Worm (Caenorhabditis elegans): ENCODE results near the gene cut-4.

The cut-4 gene

DNA sequence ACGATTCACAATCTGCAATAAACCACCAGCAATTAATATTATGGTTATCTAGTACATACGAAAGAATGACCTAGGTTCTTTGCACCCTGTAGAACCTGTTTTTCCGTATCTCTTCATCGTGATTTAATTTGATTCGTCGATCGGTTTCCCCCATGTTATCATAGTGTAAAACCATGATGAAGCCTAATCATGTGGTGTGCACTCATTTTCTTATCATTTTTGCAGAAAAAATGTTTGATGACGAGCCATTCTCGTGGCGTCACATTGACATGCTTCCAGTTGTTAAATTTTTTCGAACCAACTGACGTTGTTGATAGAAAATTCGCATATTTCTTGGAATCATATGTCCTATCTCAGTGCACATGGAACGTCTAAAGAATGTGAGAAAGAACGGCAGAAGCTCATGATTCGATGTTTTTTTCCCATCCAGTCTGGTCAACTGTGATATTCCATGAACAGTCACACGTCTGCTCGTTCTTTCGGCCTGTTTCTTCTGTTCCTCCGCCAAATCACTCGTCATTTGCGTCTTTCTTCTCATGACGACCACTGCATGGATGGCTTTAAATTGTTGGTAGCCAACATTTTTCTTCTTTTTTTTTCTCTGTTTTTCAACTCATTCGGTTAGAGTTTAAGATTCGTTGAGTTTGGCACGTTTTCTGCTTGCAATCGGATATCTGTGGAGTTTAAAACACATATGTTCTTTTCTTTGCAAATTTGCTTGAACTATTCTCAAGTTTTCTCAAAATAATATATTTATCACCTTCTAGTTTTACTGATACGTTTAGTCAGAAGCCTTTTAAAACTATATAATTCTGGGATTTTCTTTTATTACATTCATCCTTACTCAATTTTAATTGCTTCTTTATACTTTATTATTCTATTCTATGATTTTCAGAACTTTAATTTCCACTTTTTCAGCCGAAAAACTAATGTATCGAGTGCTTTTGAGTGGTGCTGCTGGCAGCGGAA is 11.7 kb downstream of the cut-4 start, which contains the start of gene ZK673.2:
ZK673.2 (plus strand) TSS at position 919 of the 969 bp plus-strand sequence.
- no peak for TF ChIP-seq nhr-76 (tag; optimal IDR thresholded peaks at IDR 0.05)
- no peak for TF ChIP-seq sem-2 (GFP tag; optimal IDR thresholded peaks at IDR 0.05)
- no peak for TF ChIP-seq elt-3 (tag; optimal IDR thresholded peaks at IDR 0.05)

DNA sequence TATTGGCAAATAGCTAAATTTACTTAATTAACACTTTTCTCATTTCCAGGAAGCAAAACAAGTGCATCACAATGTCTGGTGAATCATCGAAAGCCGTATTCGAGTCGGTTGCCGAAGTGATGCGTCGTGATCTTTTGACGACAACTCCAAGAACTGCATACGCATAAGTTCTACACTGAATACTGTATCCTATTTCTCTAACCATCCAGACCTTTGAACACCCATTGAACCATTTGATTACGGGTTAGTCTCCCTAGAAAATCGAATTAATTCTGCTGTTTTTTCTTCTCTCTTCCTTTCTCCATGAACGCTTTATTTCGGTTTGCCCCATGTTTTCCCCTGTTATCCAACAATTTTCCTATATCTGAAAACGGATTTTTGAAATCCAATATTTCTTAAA is 13.8 kb downstream of the cut-4 start, which contains the start of gene lin-56:
lin-56 (plus strand) TSS at position 301 of the 400 bp plus-strand sequence.
- TF ChIP-seq lin-32 (GFP tag; optimal IDR thresholded peaks at IDR 0.05) = no peak

DNA sequence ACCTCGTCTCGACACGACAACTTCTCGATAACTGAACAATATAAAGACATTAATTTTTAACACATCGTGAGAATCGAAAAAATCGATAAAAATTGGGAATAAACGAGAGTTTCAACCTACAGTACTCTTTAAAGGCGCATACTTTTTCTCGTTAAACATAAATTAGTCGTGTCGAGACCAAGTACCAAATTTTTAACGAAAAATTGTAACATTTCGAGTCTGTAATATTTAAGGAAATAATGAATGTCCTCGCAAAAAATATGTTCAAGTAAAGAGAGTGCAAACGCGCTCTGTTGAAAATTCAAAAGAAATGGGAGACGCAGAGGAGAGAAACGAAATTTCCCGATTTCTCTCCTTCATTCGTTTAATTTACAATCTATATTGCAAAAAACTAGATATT is 14.4 kb downstream of the cut-4 start:
- TF ChIP-seq mep-1 (tag; optimal IDR thresholded peaks at IDR 0.05) (peak; percentile 27), lsy-2 (tag; optimal IDR thresholded peaks at IDR 0.05) (no peak)

DNA sequence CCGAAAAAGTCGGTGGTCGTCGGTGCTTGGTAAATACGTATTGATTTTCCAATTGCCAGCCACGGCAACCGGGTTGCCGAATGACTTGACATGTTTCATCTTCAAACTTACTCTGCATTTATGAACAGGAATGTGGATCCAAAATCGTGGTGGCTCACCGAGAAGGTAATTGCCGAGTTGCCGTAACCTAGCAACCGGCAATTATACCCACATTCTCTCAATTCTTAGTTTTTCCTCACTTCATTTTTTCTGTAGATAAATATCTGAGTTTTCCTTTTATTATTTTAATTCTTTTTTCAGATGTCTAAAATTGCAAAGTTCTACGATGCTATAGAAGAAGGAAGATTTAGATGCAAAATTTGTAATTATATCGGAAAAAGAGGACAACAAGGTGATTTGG is 16.7 kb downstream of the cut-4 start, which contains the start of gene ZK673.4:
ZK673.4 (plus strand) TSS at position 301 of the 400 bp plus-strand sequence.
- TF ChIP-seq mep-1 (tag; optimal IDR thresholded peaks at IDR 0.05) = no peak
- no peak for TF ChIP-seq flh-1 (GFP tag; optimal IDR thresholded peaks at IDR 0.05)
- no peak for TF ChIP-seq ces-1 (GFP tag; optimal IDR thresholded peaks at IDR 0.05)
- no peak for TF ChIP-seq zip-8 (tag; optimal IDR thresholded peaks at IDR 0.05)

DNA sequence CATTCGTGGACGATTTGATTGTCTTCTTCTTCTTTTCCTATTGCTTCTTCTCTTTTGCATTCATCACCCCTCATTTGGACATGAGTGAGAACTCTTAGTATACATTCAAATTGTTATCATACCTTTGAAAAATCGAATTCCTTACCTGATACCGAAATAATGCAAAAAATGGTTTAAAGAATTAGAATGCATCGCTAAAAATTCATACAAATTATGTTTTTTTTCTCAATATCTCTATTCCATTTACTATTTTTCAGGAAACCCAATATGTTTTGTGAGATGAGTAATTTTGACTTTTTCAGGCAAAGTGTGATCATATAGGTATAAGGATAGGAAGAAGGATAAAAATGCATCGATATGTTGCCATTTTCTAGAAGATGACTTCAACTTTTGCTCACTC is 21.0 kb downstream of the cut-4 start, which contains the start of gene ZK673.11:
ZK673.11 (plus strand) TSS at position 301 of the 400 bp plus-strand sequence.
- TF ChIP-seq ztf-11 (tag; optimal IDR thresholded peaks at IDR 0.05) (no peak), mep-1 (tag; optimal IDR thresholded peaks at IDR 0.05) (no peak), lin-32 (GFP tag; optimal IDR thresholded peaks at IDR 0.05) (no peak), unc-39 (tag; optimal IDR thresholded peaks at IDR 0.05) (no peak), snpc-4 (tag; optimal IDR thresholded peaks at IDR 0.05) (no peak), hlh-1 (tag; optimal IDR thresholded peaks at IDR 0.05) (no peak), ham-2 (GFP tag; optimal IDR thresholded peaks at IDR 0.05) (no peak), unc-62 (GFP tag; optimal IDR thresholded peaks at IDR 0.05) (no peak), ceh-39 (tag; optimal IDR thresholded peaks at IDR 0.05) (no peak), M03D4.4 (tag; optimal IDR thresholded peaks at IDR 0.05) (no peak), tbx-8 (GFP tag; optimal IDR thresholded peaks at IDR 0.05) (no peak), nhr-2 (tag; optimal IDR thresholded peaks at IDR 0.05) (no peak)

DNA sequence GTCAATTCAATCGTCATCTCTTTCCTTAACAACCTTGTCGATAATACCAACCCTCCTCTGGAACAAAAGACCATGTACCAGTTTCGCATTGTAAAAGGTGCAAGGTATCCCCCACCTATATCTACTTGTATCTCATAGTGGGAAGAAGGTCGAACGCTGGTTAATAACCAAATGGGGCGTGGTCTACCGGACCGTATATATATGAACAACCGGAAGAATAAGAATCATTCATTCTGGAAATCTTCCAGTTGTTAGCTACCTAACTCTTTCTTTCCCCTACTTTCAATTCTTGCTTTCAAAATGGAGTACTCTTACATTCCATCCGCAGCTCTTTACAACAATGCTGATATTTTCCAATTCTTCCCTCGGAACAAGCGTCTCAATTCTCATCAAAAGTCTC is 25.3 kb downstream of the cut-4 start, which contains the start of gene ZK673.5:
ZK673.5 (plus strand) TSS at position 301 of the 400 bp plus-strand sequence.
- no peak for TF ChIP-seq tbx-8 (GFP tag; optimal IDR thresholded peaks at IDR 0.05)
- TF ChIP-seq ham-2 (GFP tag; optimal IDR thresholded peaks at IDR 0.05) = no peak
- no peak for TF ChIP-seq lsy-2 (tag; optimal IDR thresholded peaks at IDR 0.05)
- no peak for TF ChIP-seq drap-1 (GFP tag; optimal IDR thresholded peaks at IDR 0.05)
- no peak for TF ChIP-seq lin-13 (tag; optimal IDR thresholded peaks at IDR 0.05)
- no peak for TF ChIP-seq pha-4 (tag; optimal IDR thresholded peaks at IDR 0.05)

DNA sequence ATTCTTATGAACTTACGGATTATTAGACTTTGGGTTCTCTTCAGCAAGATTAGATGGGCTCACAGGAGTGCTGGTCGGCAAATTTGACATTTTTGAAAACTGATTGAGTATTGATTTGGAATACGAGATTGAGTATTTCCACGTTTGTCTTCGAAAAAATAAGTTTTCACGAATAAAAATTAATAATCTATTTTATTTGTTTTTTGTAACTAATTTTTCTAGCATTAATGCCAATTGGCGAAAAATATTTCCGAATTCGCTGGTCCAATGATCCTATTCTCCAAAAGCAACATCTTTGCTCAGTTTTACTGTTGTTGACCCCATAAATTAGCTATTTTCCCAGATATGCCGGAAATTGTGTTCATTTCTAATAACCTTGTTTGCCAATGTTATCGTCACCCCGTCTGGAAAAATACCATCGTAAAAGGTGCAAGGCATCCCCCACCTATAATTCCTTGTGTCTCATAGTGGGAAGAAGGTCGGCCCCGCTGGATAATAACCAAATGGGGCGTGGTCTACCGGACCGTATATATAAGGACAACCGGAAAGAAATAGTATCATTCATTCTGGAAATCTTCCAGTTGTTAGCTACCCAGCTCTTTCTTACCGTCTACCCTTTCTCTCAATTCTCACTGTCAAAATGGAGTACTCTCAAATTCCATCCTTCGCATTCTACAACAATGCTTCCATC is 28.4 kb downstream of the cut-4 start, which contains the start of the genes ZK673.6 and sdz-37:
ZK673.6 (minus strand) TSS at position 101 of the 691 bp plus-strand sequence.
sdz-37 (plus strand) TSS at position 641 of the 691 bp plus-strand sequence.
- no peak for TF ChIP-seq unc-62 (GFP tag; optimal IDR thresholded peaks at IDR 0.05)
- TF ChIP-seq cnd-1 (tag; optimal IDR thresholded peaks at IDR 0.05) = no peak
- no peak for TF ChIP-seq tbx-8 (GFP tag; optimal IDR thresholded peaks at IDR 0.05)
- TF ChIP-seq lsy-2 (tag; optimal IDR thresholded peaks at IDR 0.05) = no peak
- no peak for TF ChIP-seq sem-2 (GFP tag; optimal IDR thresholded peaks at IDR 0.05)
- no peak for TF ChIP-seq snpc-4 (tag; optimal IDR thresholded peaks at IDR 0.05)
- no peak for TF ChIP-seq ham-2 (GFP tag; optimal IDR thresholded peaks at IDR 0.05)
